Fruit fly (Drosophila melanogaster) S2 (cell line): ENCODE measurements around the gene Traf6.

ENCODE experiments used
- CG8478 ChIP-seq: fragments of >200 bp; optimal IDR thresholded peaks from 2 replicates; lab custom pipeline; 2018
- CTCF ChIP-seq, 2 experiments: fragments of >200 bp; optimal IDR thresholded peaks; 2 replicates each; lab custom pipeline; 2018

- TF ChIP-seq CTCF (optimal IDR thresholded peaks at IDR 0.05; lab: Kevin White, UChicago) (no peak), CG8478 (lab: Kevin White, UChicago) (no peak)
Observed at dm6 chrX:8122834-8123233, 34.4 kb downstream of the Traf6 start.
